Worm (Caenorhabditis elegans): Measurements from ENCODE around the gene rps-24.

rps-24 gene

DNA sequence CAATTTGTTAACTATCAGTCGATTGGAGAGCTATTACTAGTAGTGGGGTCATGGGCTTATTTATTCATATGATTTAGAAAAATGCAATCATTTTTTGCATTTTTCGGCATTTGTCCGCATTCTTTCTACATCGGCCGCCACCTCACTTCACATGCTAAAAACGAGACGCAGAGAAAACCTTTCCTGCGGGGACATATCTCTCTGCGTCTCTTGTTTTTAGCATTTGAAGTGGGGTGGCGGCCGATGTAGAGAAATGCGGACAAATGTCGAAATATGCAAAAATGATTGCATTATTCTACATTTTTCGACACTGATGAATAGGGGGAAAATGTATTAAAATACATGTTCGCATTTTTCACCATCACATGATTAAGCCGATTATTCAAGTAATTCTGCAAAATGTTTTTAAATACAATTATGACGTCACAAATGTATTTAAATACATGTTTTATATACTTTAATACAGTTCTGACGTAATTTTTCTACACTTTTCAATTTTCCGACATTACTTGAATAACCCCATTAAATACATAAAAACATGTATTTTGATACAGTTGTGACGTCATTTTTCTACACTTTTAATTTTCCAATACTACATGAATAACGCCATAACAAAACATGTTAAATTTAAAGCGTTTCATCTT is 13.4 kb upstream of the rps-24 start (continued):
- no peak for TF ChIP-seq ceh-63 (GFP tag; optimal IDR thresholded peaks at IDR 0.05)
- TF ChIP-seq nhr-12 (tag; optimal IDR thresholded peaks at IDR 0.05) = no peak
- peak; percentile 26 for TF ChIP-seq isw-1 (GFP tag; IDR thresholded peaks at IDR 0.05)
- TF ChIP-seq lir-3 (tag; optimal IDR thresholded peaks at IDR 0.05; ENCODE audit: poor library complexity) = no peak
- TF ChIP-seq skn-1 (tag; optimal IDR thresholded peaks at IDR 0.05) = no peak
- TF ChIP-seq lin-15B (tag; optimal IDR thresholded peaks at IDR 0.05) = no peak
- TF ChIP-seq pag-3 (tag; optimal IDR thresholded peaks at IDR 0.05; ENCODE audit: borderline replicate concordance, insufficient read depth) = no peak
- TF ChIP-seq unc-130 (tag; optimal IDR thresholded peaks at IDR 0.05) = no peak
- TF ChIP-seq hlh-4 (tag; optimal IDR thresholded peaks at IDR 0.05) = no peak

- TF ChIP-seq pax-3 (tag; optimal IDR thresholded peaks at IDR 0.05) = no peak
- TF ChIP-seq efl-1 (optimal IDR thresholded peaks at IDR 0.05) = no peak
- no peak for TF ChIP-seq efl-1 (GFP tag; optimal IDR thresholded peaks at IDR 0.05 in 1 of 2)
- no peak for TF ChIP-seq skn-1 (tag; optimal IDR thresholded peaks at IDR 0.05)
- no peak for TF ChIP-seq nhr-11 (tag; optimal IDR thresholded peaks at IDR 0.05)
- TF ChIP-seq alr-1 (tag; optimal IDR thresholded peaks at IDR 0.05; ENCODE audit: borderline replicate concordance) = no peak
- TF ChIP-seq unc-30 (tag; optimal IDR thresholded peaks at IDR 0.05) = no peak
These were observed 11.7 kb upstream of the rps-24 start for ce11 chrIV:373963-374362.

ce11 chrIV:375915-376314 is 9.8 kb upstream of the rps-24 start, which contains the start of gene fln-1:
Gene fln-1 (minus strand): TSS chrIV:376015.
- TF ChIP-seq ces-1 (GFP tag; optimal IDR thresholded peaks at IDR 0.05) (no peak), efl-1 (optimal IDR thresholded peaks at IDR 0.05) (no peak), efl-1 (GFP tag; optimal IDR thresholded peaks at IDR 0.05 in 1 of 2) (peak in 1 of 2 experiments; percentile 48)

- TF ChIP-seq nhr-71 (tag; optimal IDR thresholded peaks at IDR 0.05) (no peak), unc-130 (tag; optimal IDR thresholded peaks at IDR 0.05) (no peak), aha-1 (tag; optimal IDR thresholded peaks at IDR 0.05) (no peak), efl-1 (optimal IDR thresholded peaks at IDR 0.05) (no peak), efl-1 (GFP tag; optimal IDR thresholded peaks at IDR 0.05 in 1 of 2) (peak in 1 of 2 experiments; percentile 80), blmp-1 (tag; optimal IDR thresholded peaks at IDR 0.05) (peak; percentile 70), lin-15B (tag; optimal IDR thresholded peaks at IDR 0.05) (no peak), nhr-28 (tag; optimal IDR thresholded peaks at IDR 0.05) (no peak), nhr-20 (tag; optimal IDR thresholded peaks at IDR 0.05) (no peak), pax-3 (tag; optimal IDR thresholded peaks at IDR 0.05) (no peak)
These were observed 7.9 kb upstream of the rps-24 start for ce11 chrIV:377791-378190.

- TF ChIP-seq nhr-76 (tag; optimal IDR thresholded peaks at IDR 0.05) (no peak), skn-1 (tag; optimal IDR thresholded peaks at IDR 0.05) (no peak), efl-1 (optimal IDR thresholded peaks at IDR 0.05) (no peak), efl-1 (GFP tag; optimal IDR thresholded peaks at IDR 0.05 in 1 of 2) (peak in 1 of 2 experiments; percentile 53), fkh-8 (tag; optimal IDR thresholded peaks at IDR 0.05) (no peak), lsy-2 (tag; optimal IDR thresholded peaks at IDR 0.05) (no peak), fkh-4 (tag; optimal IDR thresholded peaks at IDR 0.05; ENCODE audit: borderline replicate concordance) (no peak)
These were observed 7.3 kb upstream of the rps-24 start for ce11 chrIV:378367-378766.

DNA sequence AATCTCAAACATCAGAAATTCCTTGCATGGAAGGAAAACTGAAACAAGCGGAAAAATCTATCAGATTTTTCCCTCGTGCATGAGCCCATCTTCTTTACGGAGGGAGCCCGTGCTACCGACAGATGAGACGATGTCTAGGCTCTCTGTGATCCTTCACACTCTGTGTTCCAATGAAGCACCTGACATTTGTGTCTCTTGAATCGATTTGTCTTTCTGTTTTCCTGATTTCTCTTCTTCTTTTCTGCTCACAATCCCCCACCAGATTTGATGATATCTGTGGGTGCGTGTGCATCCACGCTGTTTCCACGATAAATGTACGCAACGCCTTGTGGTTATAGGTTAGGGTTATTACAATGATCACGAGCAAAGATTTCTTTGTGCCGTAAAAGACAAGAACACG is 6.8 kb upstream of the rps-24 start:
- peak; percentile 34 for TF ChIP-seq nhr-71 (tag; optimal IDR thresholded peaks at IDR 0.05)
- TF ChIP-seq rnt-1 (tag; optimal IDR thresholded peaks at IDR 0.05) = peak; percentile 39
- no peak for TF ChIP-seq ets-5 (GFP tag; IDR thresholded peaks at IDR 0.05)
- peak in 1 of 2 experiments; percentile 39 for TF ChIP-seq lsy-2 (tag; optimal IDR thresholded peaks at IDR 0.05)
- no peak for TF ChIP-seq pag-3 (tag; optimal IDR thresholded peaks at IDR 0.05; ENCODE audit: borderline replicate concordance, insufficient read depth)
- peak; percentile 24 for TF ChIP-seq snu-23 (GFP tag; optimal IDR thresholded peaks at IDR 0.05)
- TF ChIP-seq F16B12.6 (tag; optimal IDR thresholded peaks at IDR 0.05) = no peak
- peak; percentile 12 for TF ChIP-seq unc-130 (tag; optimal IDR thresholded peaks at IDR 0.05)
